Fruit fly (Drosophila melanogaster) whole organism: Measurements from ENCODE around the gene CG8952.
"Not testable (repeated sequence)": the region's sequence is repeated elsewhere in the genome, so short reads cannot be mapped to it uniquely, and the experiment has no call there.

Experiments used
- CG8478 ChIP-seq: fragments of >200 bp; optimal IDR thresholded peaks from 2 replicates; lab custom pipeline; 2018; ENCODE audit warnings: inconsistent platforms
- Dll ChIP-seq: fragments of >200 bp; optimal IDR thresholded peaks from 2 replicates; lab custom pipeline; 2017
- EcR ChIP-seq, 2 experiments: fragments of >200 bp; optimal IDR thresholded peaks; 2 replicates each; lab custom pipeline; 2017; ENCODE audit warnings: missing biosample characterization in 2 of 2, missing genetic modification characterization in 2 of 2, missing genetic modification reagents in 2 of 2
- pan ChIP-seq: fragments of >200 bp; optimal IDR thresholded peaks from 2 replicates; lab custom pipeline; 2017
- psq ChIP-seq: fragments of >200 bp; optimal IDR thresholded peaks from 2 replicates; lab custom pipeline; 2017
- usp ChIP-seq: fragments of >200 bp; optimal IDR thresholded peaks from 2 replicates; lab custom pipeline; 2017; ENCODE audit warnings: missing biosample characterization, missing genetic modification characterization, mixed read lengths

The CG8952 gene

dm6 chrX:15802880-15803650 lies 36.8 kb upstream of the CG8952 start:
- TF ChIP-seq psq (no peak), usp (no peak), CG8478 (lab: Kevin White, UChicago) (no peak), EcR (GFP tag; optimal IDR thresholded peaks at IDR 0.05; lab: Kevin White, UChicago) (no peak), pan (lab: Kevin White, UChicago) (no peak), Dll (lab: Kevin White, UChicago) (no peak)

- not testable (repeated sequence) for TF ChIP-seq EcR (GFP tag; optimal IDR thresholded peaks at IDR 0.05; lab: Kevin White, UChicago); CG8478 (lab: Kevin White, UChicago); usp
Observed at dm6 chrX:15799085-15799557, 32.9 kb upstream of the CG8952 start, which contains the start of the genes sordd2 and CG15602. TSS of gene sordd2 (minus strand) at chrX:15799162. TSS of gene CG15602 (plus strand) at chrX:15799426.

- not testable (repeated sequence) for TF ChIP-seq pan (lab: Kevin White, UChicago); CG8478 (lab: Kevin White, UChicago); EcR (GFP tag; optimal IDR thresholded peaks at IDR 0.05; lab: Kevin White, UChicago)
Observed at dm6 chrX:15795951-15796443, 29.8 kb upstream of the CG8952 start, which contains the start of gene sordd1. TSS of gene sordd1 (minus strand) at chrX:15796028.

dm6 chrX:15788235-15789187 lies 22.3 kb upstream of the CG8952 start, which contains the start of gene Rhp:
TSS of gene Rhp (plus strand) at chrX:15788897.
- TF ChIP-seq usp: no peak
- no peak for TF ChIP-seq Dll (lab: Kevin White, UChicago)
- TF ChIP-seq pan (lab: Kevin White, UChicago): no peak
- no peak for TF ChIP-seq psq
- TF ChIP-seq CG8478 (lab: Kevin White, UChicago): no peak
- TF ChIP-seq EcR (GFP tag; optimal IDR thresholded peaks at IDR 0.05; lab: Kevin White, UChicago): no peak

- TF ChIP-seq pan (lab: Kevin White, UChicago) (no peak), psq (no peak), usp (no peak), EcR (GFP tag; optimal IDR thresholded peaks at IDR 0.05; lab: Kevin White, UChicago) (no peak), Dll (lab: Kevin White, UChicago) (no peak), CG8478 (lab: Kevin White, UChicago) (no peak)
Observed at dm6 chrX:15786242-15786641, 20.0 kb upstream of the CG8952 start.

dm6 chrX:15785429-15786239 lies 19.4 kb upstream of the CG8952 start, which contains the start of the genes Paf-AHalpha and mRpS30:
TSS of gene Paf-AHalpha (minus strand) at chrX:15785583.
TSS of gene mRpS30 (plus strand) at chrX:15786047.
- TF ChIP-seq EcR (GFP tag; optimal IDR thresholded peaks at IDR 0.05; lab: Kevin White, UChicago) (no peak), Dll (lab: Kevin White, UChicago) (no peak)

- TF ChIP-seq usp: no peak
- TF ChIP-seq CG8478 (lab: Kevin White, UChicago): no peak
- no peak for TF ChIP-seq Dll (lab: Kevin White, UChicago)
- no peak for TF ChIP-seq pan (lab: Kevin White, UChicago)
Observed at dm6 chrX:15783610-15784009, 17.4 kb upstream of the CG8952 start, which contains the start of gene Efhc1.1. TSS of gene Efhc1.1 (minus strand) at chrX:15783710.

dm6 chrX:15778846-15779245 lies 12.6 kb upstream of the CG8952 start, which contains the start of gene CG43673:
TSS of gene CG43673 (plus strand) at chrX:15779146.
- no peak for TF ChIP-seq Dll (lab: Kevin White, UChicago)
- no peak for TF ChIP-seq pan (lab: Kevin White, UChicago)
- no peak for TF ChIP-seq EcR (GFP tag; optimal IDR thresholded peaks at IDR 0.05; lab: Kevin White, UChicago)
- no peak for TF ChIP-seq psq
- no peak for TF ChIP-seq CG8478 (lab: Kevin White, UChicago)
- no peak for TF ChIP-seq usp

- TF ChIP-seq usp: no peak
- TF ChIP-seq EcR (GFP tag; optimal IDR thresholded peaks at IDR 0.05; lab: Kevin White, UChicago): no peak
- TF ChIP-seq Dll (lab: Kevin White, UChicago): no peak
- TF ChIP-seq CG8478 (lab: Kevin White, UChicago): no peak
- no peak for TF ChIP-seq psq
- TF ChIP-seq pan (lab: Kevin White, UChicago): no peak
Observed at dm6 chrX:15772663-15773062, 6.4 kb upstream of the CG8952 start, which contains the start of gene CG43672. TSS of gene CG43672 (plus strand) at chrX:15772963.

dm6 chrX:15769457-15769856 lies 3.2 kb upstream of the CG8952 start, which contains the start of gene CG33172:
TSS of gene CG33172 (plus strand) at chrX:15769664.
- TF ChIP-seq CG8478 (lab: Kevin White, UChicago) (no peak), pan (lab: Kevin White, UChicago) (no peak), psq (no peak), usp (no peak), EcR (GFP tag; optimal IDR thresholded peaks at IDR 0.05; lab: Kevin White, UChicago) (no peak), Dll (lab: Kevin White, UChicago) (no peak)
